Worm (Caenorhabditis elegans): ENCODE measurements around the gene Y53F4B.26.

ce11 chrII:15158364-15158763, 17.6 kb upstream of the Y53F4B.26 start:
- TF ChIP-seq flt-1 (GFP tag; IDR thresholded peaks at IDR 0.05): no peak
- TF ChIP-seq T22C8.4 (GFP tag; IDR thresholded peaks at IDR 0.05): no peak
- TF ChIP-seq cog-1 (tag; optimal IDR thresholded peaks at IDR 0.05): no peak
- no peak for TF ChIP-seq klf-2 (GFP tag; conservative IDR thresholded peaks at IDR 0.05)
- TF ChIP-seq ref-1 (GFP tag; conservative IDR thresholded peaks at IDR 0.05): no peak
- TF ChIP-seq med-1 (GFP tag; optimal IDR thresholded peaks at IDR 0.05; ENCODE audit: insufficient read depth): no peak
- no peak for TF ChIP-seq tab-1 (GFP tag; IDR thresholded peaks at IDR 0.05)
- TF ChIP-seq ztf-23 (GFP tag; IDR thresholded peaks at IDR 0.05): no peak
- no peak for TF ChIP-seq ztf-29 (GFP tag; IDR thresholded peaks at IDR 0.05)

All from whole organism, midembryonic.